Fruit fly (Drosophila melanogaster): Measurements from ENCODE around the gene eRF3.
A peak's percentile ranks its signal among the peaks of the same experiment; 100 is the strongest.

The eRF3 gene

DNA sequence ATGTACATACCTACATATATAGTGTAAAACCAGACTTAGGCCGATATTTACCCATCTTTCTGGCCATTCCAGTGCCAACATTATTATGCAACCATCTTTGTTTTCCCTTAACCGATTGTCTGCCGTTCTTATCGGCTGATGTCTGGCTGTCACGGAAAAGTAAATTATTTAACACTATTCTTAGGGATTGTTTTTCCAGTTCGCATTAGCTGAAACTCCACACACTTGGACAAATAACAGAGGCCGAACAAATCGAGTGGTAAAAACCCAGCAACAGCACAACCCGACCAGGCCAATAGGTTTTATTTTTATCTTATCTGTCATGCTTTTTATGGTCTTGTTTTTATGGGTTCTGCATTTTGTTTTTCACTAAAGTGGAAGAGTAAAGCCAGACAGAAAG, 39.3 kb downstream of the eRF3 start (continued):
- TF ChIP-seq Hand (GFP tag; optimal IDR thresholded peaks at IDR 0.05) (no peak), CG16779 (GFP tag; IDR thresholded peaks at IDR 0.05) (no peak), Fer2 (tag; optimal IDR thresholded peaks at IDR 0.05) (no peak), tna (GFP tag; IDR thresholded peaks at IDR 0.05; ENCODE audit: partially characterized antibody) (no peak), CG10543 (GFP tag; optimal IDR thresholded peaks at IDR 0.05) (peak; percentile 6), Dp (GFP tag; optimal IDR thresholded peaks at IDR 0.05) (no peak), Dll (GFP tag; IDR thresholded peaks at IDR 0.05; ENCODE audit: partially characterized antibody) (no peak), gcm2 (GFP tag; optimal IDR thresholded peaks at IDR 0.05) (no peak), Sox100B (GFP tag; optimal IDR thresholded peaks at IDR 0.05) (no peak), NK7.1 (GFP tag; optimal IDR thresholded peaks at IDR 0.05) (no peak), CG17385 (GFP tag; optimal IDR thresholded peaks at IDR 0.05) (no peak), HLH4C (GFP tag; IDR thresholded peaks at IDR 0.05; ENCODE audit: partially characterized antibody) (no peak), CG12769 (tag; optimal IDR thresholded peaks at IDR 0.05) (peak; percentile 36), ttk (GFP tag; IDR thresholded peaks at IDR 0.05) (no peak), CG17802 (tag; optimal IDR thresholded peaks at IDR 0.05) (no peak), Xbp1 (GFP tag; optimal IDR thresholded peaks at IDR 0.05) (no peak), Usf (GFP tag; optimal IDR thresholded peaks at IDR 0.05) (no peak), sug (tag; optimal IDR thresholded peaks at IDR 0.05) (peak; percentile 33), CG8281 (tag; optimal IDR thresholded peaks at IDR 0.05) (no peak), Abd-B (GFP tag; optimal IDR thresholded peaks at IDR 0.05) (no peak), row (GFP tag; IDR thresholded peaks at IDR 0.05) (no peak), CG4617 (GFP tag; optimal IDR thresholded peaks at IDR 0.05; ENCODE audit: borderline replicate concordance) (no peak), Dek (tag; optimal IDR thresholded peaks at IDR 0.05) (no peak), CG17361 (GFP tag; IDR thresholded peaks at IDR 0.05) (no peak), dimm (GFP tag; IDR thresholded peaks at IDR 0.05) (no peak), CG2889 (GFP tag; IDR thresholded peaks at IDR 0.05) (no peak), CG31441 (GFP tag; IDR thresholded peaks at IDR 0.05) (no peak), CG11398 (GFP tag; optimal IDR thresholded peaks at IDR 0.05) (no peak), CG1603 (tag; optimal IDR thresholded peaks at IDR 0.05) (no peak), CG11085 (GFP tag; IDR thresholded peaks at IDR 0.05) (no peak), Fer3 (tag; optimal IDR thresholded peaks at IDR 0.05) (no peak), Aef1 (GFP tag; IDR thresholded peaks at IDR 0.05) (no peak), Doc2 (GFP tag; IDR thresholded peaks at IDR 0.05) (no peak), Six4 (GFP tag; optimal IDR thresholded peaks at IDR 0.05) (no peak), CG13624 (GFP tag; optimal IDR thresholded peaks at IDR 0.05) (no peak), CG15269 (tag; optimal IDR thresholded peaks at IDR 0.05) (no peak), ato (GFP tag; IDR thresholded peaks at IDR 0.05; ENCODE audit: partially characterized antibody) (no peak), CG18011 (GFP tag; optimal IDR thresholded peaks at IDR 0.05) (no peak), ERR (GFP tag; optimal IDR thresholded peaks at IDR 0.05) (no peak), vfl (GFP tag; optimal IDR thresholded peaks at IDR 0.05) (no peak), z (GFP tag; IDR thresholded peaks at IDR 0.05) (no peak), YL-1 (GFP tag; optimal IDR thresholded peaks at IDR 0.05) (no peak), CG8765 (GFP tag; IDR thresholded peaks at IDR 0.05) (no peak), CG11456 (GFP tag; IDR thresholded peaks at IDR 0.05) (no peak), disco-r (GFP tag; optimal IDR thresholded peaks at IDR 0.05) (no peak), Asciz (GFP tag; optimal IDR thresholded peaks at IDR 0.05) (no peak), dysf (GFP tag; IDR thresholded peaks at IDR 0.05) (no peak), Hr78 (GFP tag; optimal IDR thresholded peaks at IDR 0.05) (no peak), CG6813 (GFP tag; optimal IDR thresholded peaks at IDR 0.05) (no peak), Dip3 (GFP tag; optimal IDR thresholded peaks at IDR 0.05) (no peak), hkb (optimal IDR thresholded peaks at IDR 0.05) (no peak), hkb (GFP tag; IDR thresholded peaks at IDR 0.05) (no peak)

All from whole organism, embryonic.